Worm (Caenorhabditis elegans): ENCODE data around the gene Y54G2A.73.

Y54G2A.73 gene

DNA sequence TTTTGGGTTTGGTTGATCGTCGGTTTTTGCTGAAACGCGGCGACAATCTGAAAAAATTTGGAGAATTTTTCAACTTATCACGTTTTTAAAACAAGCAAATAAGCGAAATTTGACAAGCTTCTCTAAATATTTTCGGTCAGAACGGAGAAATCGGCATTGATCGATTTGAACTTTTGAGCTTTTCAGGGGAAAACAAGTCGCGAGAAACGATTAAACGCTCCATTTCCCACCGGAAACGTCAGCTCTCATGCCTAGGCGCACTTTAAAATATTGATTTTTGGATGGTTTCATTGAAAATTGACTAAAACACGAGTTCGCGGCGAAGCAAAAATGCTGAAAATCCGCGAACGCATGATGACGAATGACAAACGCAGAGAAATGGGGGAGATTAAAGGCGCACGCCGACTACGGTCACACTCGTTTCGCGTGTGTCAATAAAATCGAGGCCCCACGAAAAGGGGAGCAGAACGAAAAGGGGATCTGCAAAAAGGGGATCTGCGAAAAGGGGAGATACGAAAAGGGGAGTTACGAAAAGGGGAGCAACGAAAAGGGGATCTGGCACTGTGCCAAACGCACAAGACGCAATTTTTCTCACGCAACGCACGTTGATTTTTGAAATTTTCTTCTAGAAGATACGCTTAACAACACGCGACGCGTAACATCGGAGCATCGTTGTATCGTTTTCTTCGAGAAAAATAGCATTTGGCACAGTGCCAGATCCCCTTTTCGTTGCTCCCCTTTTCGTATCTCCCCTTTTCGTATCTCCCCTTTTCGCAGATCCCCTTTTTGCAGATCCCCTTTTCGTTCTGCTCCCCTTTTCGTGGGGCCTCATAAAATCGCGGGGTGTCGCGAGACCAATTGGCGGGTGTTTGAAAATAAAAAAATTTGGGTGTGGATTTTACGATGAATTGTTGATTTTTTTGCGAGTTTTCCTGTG, 41.6 kb upstream of the Y54G2A.73 start, which contains the start of gene eel-1:
Gene eel-1 (minus strand): TSS at position 51 of the 937 bp plus-strand sequence.
- TF ChIP-seq C34B4.2 (tag; optimal IDR thresholded peaks at IDR 0.05), result peak; percentile 62
- TF ChIP-seq nhr-11 (tag; optimal IDR thresholded peaks at IDR 0.05), result peak; percentile 69
- TF ChIP-seq vab-15 (tag; optimal IDR thresholded peaks at IDR 0.05), result peak; percentile 97
- peak; percentile 94 for TF ChIP-seq egl-13 (tag; optimal IDR thresholded peaks at IDR 0.05)
- peak; percentile 98 to 99 for TF ChIP-seq lsy-2 (tag; optimal IDR thresholded peaks at IDR 0.05)
- TF ChIP-seq nhr-85 (tag), result peak; percentile 95
- peak; percentile 78 for TF ChIP-seq Y116A8C.19 (tag; optimal IDR thresholded peaks at IDR 0.05; ENCODE audit: borderline replicate concordance)
- peak; percentile 50 for TF ChIP-seq snpc-4 (tag; optimal IDR thresholded peaks at IDR 0.05)
- peak; percentile 95 for TF ChIP-seq lin-35 (GFP tag; optimal IDR thresholded peaks at IDR 0.05)
- TF ChIP-seq zip-4 (GFP tag; optimal IDR thresholded peaks at IDR 0.05), result peak; percentile 75
- peak; percentile 89 for TF ChIP-seq lin-13 (GFP tag; optimal IDR thresholded peaks at IDR 0.05)
- peak; percentile 41 for TF ChIP-seq unc-130 (tag; optimal IDR thresholded peaks at IDR 0.05)
- TF ChIP-seq nhr-76 (tag; optimal IDR thresholded peaks at IDR 0.05), result peak; percentile 25
- peak; percentile 99 for TF ChIP-seq rnt-1 (tag; optimal IDR thresholded peaks at IDR 0.05)
- TF ChIP-seq nhr-77 (tag; optimal IDR thresholded peaks at IDR 0.05), result peak; percentile 80
- peak; percentile 83 for TF ChIP-seq ztf-4 (tag; optimal IDR thresholded peaks at IDR 0.05)
- TF ChIP-seq ceh-88 (GFP tag; IDR thresholded peaks at IDR 0.05), result peak; percentile 96
- peak; percentile 94 for TF ChIP-seq pax-3 (tag; optimal IDR thresholded peaks at IDR 0.05)
- TF ChIP-seq C16A3.4 (tag; optimal IDR thresholded peaks at IDR 0.05), result peak; percentile 76
- TF ChIP-seq hlh-17 (GFP tag; optimal IDR thresholded peaks at IDR 0.05; ENCODE audit: borderline replicate concordance), result peak; percentile 63
- peak; percentile 95 for TF ChIP-seq grh-1 (GFP tag; IDR thresholded peaks at IDR 0.05)
- TF ChIP-seq lin-14 (GFP tag; optimal IDR thresholded peaks at IDR 0.05), result peak; percentile 94
- TF ChIP-seq ceh-63 (GFP tag; optimal IDR thresholded peaks at IDR 0.05), result peak; percentile 86
- TF ChIP-seq mep-1 (tag; optimal IDR thresholded peaks at IDR 0.05), result peak; percentile 74
- TF ChIP-seq aha-1 (tag; optimal IDR thresholded peaks at IDR 0.05), result peak; percentile 62
- peak; percentile 82 for TF ChIP-seq aly-2 (tag; optimal IDR thresholded peaks at IDR 0.05)
- peak in 1 of 2 experiments; percentile 99 for TF ChIP-seq ztf-11 (tag; optimal IDR thresholded peaks at IDR 0.05)
- peak; percentile 73 for TF ChIP-seq lin-15B (tag; optimal IDR thresholded peaks at IDR 0.05)
- peak; percentile 96 for TF ChIP-seq lir-3 (tag; optimal IDR thresholded peaks at IDR 0.05; ENCODE audit: poor library complexity)
- peak; percentile 77 for TF ChIP-seq elt-2 (tag; optimal IDR thresholded peaks at IDR 0.05)
- TF ChIP-seq isw-1 (GFP tag; IDR thresholded peaks at IDR 0.05), result peak; percentile 98
- TF ChIP-seq elt-3 (tag; optimal IDR thresholded peaks at IDR 0.05), result peak in 3 of 6 experiments; percentile 14 to 58 (median 44)
- peak; percentile 98 for TF ChIP-seq dsc-1 (tag; optimal IDR thresholded peaks at IDR 0.05)
- TF ChIP-seq efl-1 (optimal IDR thresholded peaks at IDR 0.05), result peak; percentile 96
- peak; percentile 89 to 99 for TF ChIP-seq efl-1 (GFP tag; optimal IDR thresholded peaks at IDR 0.05 in 1 of 2)
- peak; percentile 50 for TF ChIP-seq F16B12.6 (tag; optimal IDR thresholded peaks at IDR 0.05)
- TF ChIP-seq mef-2 (tag; optimal IDR thresholded peaks at IDR 0.05), result peak; percentile 68
- TF ChIP-seq lin-39 (tag; optimal IDR thresholded peaks at IDR 0.05), result peak; percentile 59
- TF ChIP-seq C04F5.9 (tag; optimal IDR thresholded peaks at IDR 0.05), result peak; percentile 84
- peak; percentile 91; the same call in 1 of the 2 replicates for TF ChIP-seq ets-5 (GFP tag; IDR thresholded peaks at IDR 0.05)
- peak; percentile 67 for TF ChIP-seq sup-37 (GFP tag; optimal IDR thresholded peaks at IDR 0.05)
- peak; percentile 98 for TF ChIP-seq nhr-19 (GFP tag; conservative IDR thresholded peaks at IDR 0.05)
- TF ChIP-seq jun-1 (tag; optimal IDR thresholded peaks at IDR 0.05), result peak; percentile 92
- TF ChIP-seq ceh-82 (tag; optimal IDR thresholded peaks at IDR 0.05), result peak; percentile 89 to 95 (median 93)
- TF ChIP-seq unc-98 (GFP tag; IDR thresholded peaks at IDR 0.05), result peak; percentile 99
- TF ChIP-seq nhr-47 (tag; optimal IDR thresholded peaks at IDR 0.05), result peak; percentile 98
- TF ChIP-seq nhr-20 (tag; optimal IDR thresholded peaks at IDR 0.05), result peak; percentile 96
- peak; percentile 81 for TF ChIP-seq skn-1 (tag; optimal IDR thresholded peaks at IDR 0.05)
- TF ChIP-seq ceh-90 (tag; optimal IDR thresholded peaks at IDR 0.05), result peak; percentile 67
- TF ChIP-seq dpl-1 (GFP tag; optimal IDR thresholded peaks at IDR 0.05), result peak; percentile 91 to 93 (median 91)

Data from whole organism, L1 larva.